Fruit fly (Drosophila melanogaster) whole organism, embryonic: Measurements from ENCODE around the gene CG43059.
A peak's percentile ranks its signal among the peaks of the same experiment; 100 is the strongest.

Source experiments
- CG10209 ChIP-seq: fragments of 200-800 bp; sonication (Bioruptor generic); optimal IDR thresholded peaks from 3 replicates; lab custom pipeline; 2017; ENCODE audit warnings: missing biosample characterization, mild to moderate bottlenecking, missing genetic modification characterization, missing genetic modification reagents
- CG10431 ChIP-seq: fragments of 200-800 bp; sonication (Bioruptor generic); optimal IDR thresholded peaks from 3 replicates; lab custom pipeline; 2018; ENCODE audit warnings: missing biosample characterization, mild to moderate bottlenecking, missing genetic modification characterization
- CG12219 ChIP-seq: fragments of 200-800 bp; sonication (Bioruptor generic); optimal IDR thresholded peaks from 3 replicates; lab custom pipeline; 2018; ENCODE audit warnings: missing biosample characterization, mild to moderate bottlenecking, missing genetic modification characterization
- CG15696 ChIP-seq: fragments of 200-800 bp; sonication (Bioruptor generic); optimal IDR thresholded peaks from 2 replicates; lab custom pipeline; 2019; ENCODE audit warnings: missing biosample characterization, mild to moderate bottlenecking, missing genetic modification characterization, moderate library complexity
- CG17359 ChIP-seq: fragments of 200-800 bp; sonication (Bioruptor generic); optimal IDR thresholded peaks from 3 replicates; lab custom pipeline; 2018; ENCODE audit warnings: missing biosample characterization, mild to moderate bottlenecking, missing genetic modification characterization, moderate library complexity
- CG31365 ChIP-seq: fragments of 200-800 bp; sonication (Bioruptor generic); optimal IDR thresholded peaks from 2 replicates; lab custom pipeline; 2018; ENCODE audit warnings: missing biosample characterization, mild to moderate bottlenecking, missing genetic modification characterization
- CG32532 ChIP-seq: fragments of 200-800 bp; sonication (Bioruptor generic); IDR thresholded peaks from 2 replicates; pipeline ENCODE4 v1.3.6; 2022; ENCODE audit warnings: missing biosample characterization, missing genetic modification characterization
- CG3838 ChIP-seq: fragments of 200-800 bp; sonication (Bioruptor generic); optimal IDR thresholded peaks from 3 replicates; lab custom pipeline; 2016; ENCODE audit warnings: missing biosample characterization, missing genetic modification characterization
- CG4328 ChIP-seq: fragments of 200-800 bp; sonication (Bioruptor generic); optimal IDR thresholded peaks from 3 replicates; lab custom pipeline; 2017; ENCODE audit warnings: missing biosample characterization, missing genetic modification reagents, missing genetic modification characterization
- CG4404 ChIP-seq: fragments of 200-800 bp; sonication (Bioruptor generic); IDR thresholded peaks from 2 replicates; pipeline ENCODE4 v1.3.6; 2022; ENCODE audit warnings: missing biosample characterization, missing genetic modification characterization
- CG4707 ChIP-seq: fragments of 200-800 bp; sonication (Bioruptor generic); optimal IDR thresholded peaks from 2 replicates; lab custom pipeline; 2018; ENCODE audit warnings: missing biosample characterization, mild to moderate bottlenecking, missing genetic modification characterization, moderate library complexity
- CG5245 ChIP-seq: fragments of 200-800 bp; sonication (Bioruptor generic); optimal IDR thresholded peaks from 3 replicates; lab custom pipeline; 2016; ENCODE audit warnings: missing biosample characterization, missing genetic modification characterization
- CG6175 ChIP-seq: fragments of 200-800 bp; sonication (Bioruptor generic); IDR thresholded peaks from 3 replicates; pipeline ENCODE4 v1.3.6; 2022; ENCODE audit warnings: missing biosample characterization, missing genetic modification characterization
- CG6272 ChIP-seq: fragments of 200-800 bp; sonication (Bioruptor generic); IDR thresholded peaks from 2 replicates; pipeline ENCODE4 v1.3.6; 2022; ENCODE audit warnings: missing biosample characterization, missing genetic modification characterization
- CG6689 ChIP-seq: fragments of 200-800 bp; sonication (Bioruptor generic); IDR thresholded peaks from 2 replicates; pipeline ENCODE4 v1.3.6; 2022; ENCODE audit warnings: missing biosample characterization, missing genetic modification characterization
- CG7987 ChIP-seq: fragments of 200-800 bp; sonication (Bioruptor generic); optimal IDR thresholded peaks from 2 replicates; lab custom pipeline; 2018; ENCODE audit warnings: missing biosample characterization, mild to moderate bottlenecking, missing genetic modification characterization, moderate library complexity
- Dip3 ChIP-seq: fragments of 200-800 bp; sonication (Bioruptor generic); optimal IDR thresholded peaks from 3 replicates; lab custom pipeline; 2016; ENCODE audit warnings: missing biosample characterization, missing genetic modification characterization
- Dll ChIP-seq: fragments of 200-800 bp; sonication (Bioruptor generic); IDR thresholded peaks from 4 replicates; pipeline ENCODE4 v1.3.6; 2022; ENCODE audit warnings: missing biosample characterization, missing genetic modification characterization; ENCODE audit not compliant: partially characterized antibody
- E2f2 ChIP-seq: fragments of 200-800 bp; sonication (Bioruptor generic); IDR thresholded peaks from 2 replicates; pipeline ENCODE4 v1.3.6; 2022; ENCODE audit warnings: missing biosample characterization, missing genetic modification characterization
- Fer1 ChIP-seq: fragments of 200-800 bp; sonication (Bioruptor generic); optimal IDR thresholded peaks from 2 replicates; lab custom pipeline; 2017; ENCODE audit warnings: missing biosample characterization, mild to moderate bottlenecking, missing genetic modification characterization
- Hand ChIP-seq: fragments of 200-800 bp; sonication (Bioruptor generic); optimal IDR thresholded peaks from 2 replicates; lab custom pipeline; 2017; ENCODE audit warnings: mild to moderate bottlenecking, missing biosample characterization, missing genetic modification reagents, missing genetic modification characterization
- HmgD ChIP-seq: fragments of 200-800 bp; sonication (Bioruptor generic); optimal IDR thresholded peaks from 3 replicates; lab custom pipeline; 2016; ENCODE audit warnings: missing biosample characterization, missing genetic modification characterization
- Hr51 ChIP-seq, 2 experiments: fragments of 200-800 bp; sonication (Bioruptor generic); optimal IDR thresholded peaks; 2 replicates in 1 of 2; 3 replicates in 1 of 2; lab custom pipeline; 2016 to 2018; ENCODE audit warnings: missing biosample characterization in 2 of 2, missing genetic modification characterization in 2 of 2, mild to moderate bottlenecking in 1 of 2, moderate library complexity in 1 of 2
- Med ChIP-seq: fragments of 200-800 bp; sonication (Bioruptor generic); peaks from one replicate; lab custom pipeline; 2016; ENCODE audit warnings: missing biosample characterization, missing genetic modification characterization, mild to moderate bottlenecking, inconsistent platforms, moderate library complexity
- NK7.1 ChIP-seq: fragments of 200-800 bp; sonication (Bioruptor generic); optimal IDR thresholded peaks from 3 replicates; lab custom pipeline; 2016; ENCODE audit warnings: missing biosample characterization, missing genetic modification characterization
- Nf-YA ChIP-seq: fragments of 200-800 bp; sonication (Bioruptor generic); IDR thresholded peaks from 2 replicates; pipeline ENCODE4 v1.3.6; 2022; ENCODE audit warnings: missing biosample characterization, missing genetic modification characterization
- Nf-YB ChIP-seq: fragments of 200-800 bp; sonication (Bioruptor generic); optimal IDR thresholded peaks from 3 replicates; lab custom pipeline; 2019; ENCODE audit warnings: missing biosample characterization, mild to moderate bottlenecking, missing genetic modification characterization, moderate library complexity
- NfI ChIP-seq: fragments of 200-800 bp; sonication (Bioruptor generic); optimal IDR thresholded peaks from 3 replicates; lab custom pipeline; 2018; ENCODE audit warnings: missing biosample characterization, mild to moderate bottlenecking, missing genetic modification characterization, moderate library complexity
- PHDP ChIP-seq: fragments of 200-800 bp; sonication (Bioruptor generic); optimal IDR thresholded peaks from 3 replicates; lab custom pipeline; 2018; ENCODE audit warnings: missing biosample characterization, mild to moderate bottlenecking, missing genetic modification characterization, moderate library complexity
- bbx ChIP-seq: fragments of 200-800 bp; sonication (Bioruptor generic); IDR thresholded peaks from 2 replicates; pipeline ENCODE4 v1.3.6; 2022; ENCODE audit warnings: missing biosample characterization, missing genetic modification characterization; ENCODE audit not compliant: partially characterized antibody
- cg ChIP-seq: fragments of 200-800 bp; sonication (Bioruptor generic); optimal IDR thresholded peaks from 3 replicates; lab custom pipeline; 2019; ENCODE audit warnings: missing biosample characterization, mild to moderate bottlenecking, missing genetic modification characterization, moderate library complexity
- dimm ChIP-seq: fragments of 200-800 bp; sonication (Bioruptor generic); IDR thresholded peaks from 2 replicates; pipeline ENCODE4 v1.3.6; 2022; ENCODE audit warnings: missing biosample characterization, missing genetic modification characterization
- en ChIP-seq: fragments of 200-800 bp; sonication (Bioruptor generic); optimal IDR thresholded peaks from 2 replicates; lab custom pipeline; 2016; ENCODE audit warnings: missing biosample characterization, missing genetic modification characterization
- eyg ChIP-seq: fragments of 200-800 bp; sonication (Bioruptor generic); optimal IDR thresholded peaks from 3 replicates; lab custom pipeline; 2016; ENCODE audit warnings: missing biosample characterization, missing genetic modification characterization
- fd102C ChIP-seq: fragments of 200-800 bp; sonication (Bioruptor generic); optimal IDR thresholded peaks from 2 replicates; lab custom pipeline; 2018; ENCODE audit warnings: missing biosample characterization, mild to moderate bottlenecking, missing genetic modification characterization, moderate library complexity
- h ChIP-seq: fragments of >200 bp; optimal IDR thresholded peaks from 2 replicates; lab custom pipeline; 2017
- lbe ChIP-seq: fragments of 200-800 bp; sonication (Bioruptor generic); optimal IDR thresholded peaks from 2 replicates; lab custom pipeline; 2016; ENCODE audit warnings: missing biosample characterization, mild to moderate bottlenecking, missing genetic modification characterization
- pan ChIP-seq, 4 experiments: fragments of >200 bp in 3 of 4; fragments of 200-800 bp in 1 of 4; sonication (Bioruptor generic) in 1 of 4; optimal IDR thresholded peaks in 3 of 4; IDR thresholded peaks in 1 of 4; 2 replicates each; pipeline versions ENCODE4 v1.3.6 to Lab custom; 2017 to 2022; ENCODE audit warnings: missing biosample characterization in 2 of 4, missing genetic modification characterization in 2 of 4, mixed read lengths in 1 of 4
- pum ChIP-seq: fragments of 200-800 bp; sonication (Bioruptor generic); optimal IDR thresholded peaks from 2 replicates; lab custom pipeline; 2016; ENCODE audit warnings: missing biosample characterization, missing genetic modification characterization
- scrt ChIP-seq: fragments of 200-800 bp; sonication (Bioruptor generic); optimal IDR thresholded peaks from 2 replicates; lab custom pipeline; 2018; ENCODE audit warnings: missing biosample characterization, mild to moderate bottlenecking, missing genetic modification characterization, moderate library complexity
- shn ChIP-seq: fragments of 200-800 bp; sonication (Bioruptor generic); optimal IDR thresholded peaks from 3 replicates; lab custom pipeline; 2016; ENCODE audit warnings: missing biosample characterization, missing genetic modification characterization
- sisA ChIP-seq: fragments of 200-800 bp; sonication (Bioruptor generic); IDR thresholded peaks from 2 replicates; pipeline ENCODE4 v1.3.6; 2022; ENCODE audit warnings: missing biosample characterization, missing genetic modification characterization
- tio ChIP-seq: fragments of 200-800 bp; sonication (Bioruptor generic); optimal IDR thresholded peaks from 2 replicates; lab custom pipeline; 2017; ENCODE audit warnings: missing biosample characterization, missing genetic modification characterization, inconsistent platforms
- unc-4 ChIP-seq: fragments of 200-800 bp; sonication (Bioruptor generic); IDR thresholded peaks from 2 replicates; pipeline ENCODE4 v1.3.6; 2022; ENCODE audit warnings: missing biosample characterization, missing genetic modification characterization; ENCODE audit not compliant: partially characterized antibody
- vfl ChIP-seq: fragments of 200-800 bp; sonication (Bioruptor generic); optimal IDR thresholded peaks from 2 replicates; lab custom pipeline; 2016; ENCODE audit warnings: missing biosample characterization, missing genetic modification characterization
- wdn ChIP-seq: fragments of 200-800 bp; sonication (Bioruptor generic); IDR thresholded peaks from 2 replicates; pipeline ENCODE4 v1.3.6; 2022; ENCODE audit warnings: missing biosample characterization, missing genetic modification characterization
- z ChIP-seq: fragments of 200-800 bp; sonication (Bioruptor generic); IDR thresholded peaks from 3 replicates; pipeline ENCODE4 v1.3.6; 2022; ENCODE audit warnings: missing biosample characterization, missing genetic modification characterization
- zen ChIP-seq: fragments of 200-800 bp; sonication (Bioruptor generic); optimal IDR thresholded peaks from 3 replicates; lab custom pipeline; 2018; ENCODE audit warnings: missing biosample characterization, mild to moderate bottlenecking, missing genetic modification characterization, moderate library complexity

The CG43059 gene

dm6 chr3L:8289336-8290258 is 29.2 kb downstream of the CG43059 start, which contains the start of gene cert (continued):
- TF ChIP-seq NfI (GFP tag; lab: Kevin White, UChicago) (no peak), Nf-YB (GFP tag; lab: Kevin White, UChicago) (no peak), CG6689 (GFP tag; lab: Robert Waterston, UW) (no peak), en (GFP tag; lab: Kevin White, UChicago) (no peak), CG7987 (GFP tag; lab: Kevin White, UChicago) (no peak), CG4328 (GFP tag; lab: Kevin White, UChicago) (peak; percentile 19), Fer1 (GFP tag; lab: Kevin White, UChicago) (peak; percentile 44), Hr51 (GFP tag; optimal IDR thresholded peaks at IDR 0.05; lab: Kevin White, UChicago) (no peak), sisA (GFP tag; lab: Robert Waterston, UW) (no peak), CG17359 (no peak), fd102C (GFP tag; lab: Kevin White, UChicago) (no peak), Dll (GFP tag; lab: Robert Waterston, UW) (peak; percentile 92), CG4404 (GFP tag; lab: Robert Waterston, UW) (no peak), Dip3 (peak; percentile 22), CG4707 (GFP tag; lab: Kevin White, UChicago) (no peak), CG31365 (no peak), CG6175 (no peak), vfl (GFP tag; lab: Kevin White, UChicago) (no peak), wdn (no peak), NK7.1 (GFP tag; lab: Kevin White, UChicago) (no peak), CG10209 (no peak), CG6272 (GFP tag; lab: Robert Waterston, UW) (0 out of 2 replicates have a peak, but pooled peaks have one; percentile 5), CG3838 (GFP tag; lab: Kevin White, UChicago) (no peak), dimm (GFP tag; lab: Robert Waterston, UW) (no peak), CG15696 (tag; lab: Kevin White, UChicago) (no peak), scrt (GFP tag; lab: Kevin White, UChicago) (peak; percentile 26), HmgD (GFP tag; lab: Kevin White, UChicago) (peak; percentile 6), shn (GFP tag; lab: Kevin White, UChicago) (peak; percentile 29), Hand (GFP tag; lab: Kevin White, UChicago) (peak; percentile 18), Nf-YA (GFP tag; lab: Robert Waterston, UW) (no peak), Med (peak; percentile 81), PHDP (tag; lab: Kevin White, UChicago) (peak; percentile 15), pum (peak; percentile 6), z (GFP tag; lab: Robert Waterston, UW) (no peak), tio (GFP tag; lab: Kevin White, UChicago) (no peak), CG5245 (GFP tag; lab: Kevin White, UChicago) (no peak), unc-4 (peak; percentile 88), lbe (GFP tag; lab: Kevin White, UChicago) (peak; percentile 61), zen (peak; percentile 29), CG12219 (GFP tag; lab: Kevin White, UChicago) (no peak), cg (GFP tag; lab: Kevin White, UChicago) (no peak), pan (optimal IDR thresholded peaks at IDR 0.05; lab: Kevin White, UChicago) (no peak), pan (GFP tag; optimal IDR thresholded peaks at IDR 0.05 in 1 of 2, IDR thresholded peaks at IDR 0.05 in 1 of 2) (no peak), CG32532 (GFP tag; lab: Robert Waterston, UW) (no peak), bbx (peak; percentile 82), h (lab: Kevin White, UChicago) (no peak), E2f2 (GFP tag; lab: Robert Waterston, UW) (peak; percentile 92), CG10431 (GFP tag; lab: Kevin White, UChicago) (no peak), eyg (GFP tag; lab: Kevin White, UChicago) (no peak)
